Worm (Caenorhabditis elegans): Measurements from ENCODE around the gene ttr-26.

The ttr-26 gene

ce11 chrV:18577458-18578078 is 17.5 kb upstream of the ttr-26 start:
- TF ChIP-seq egl-27 (tag; optimal IDR thresholded peaks at IDR 0.05) = no peak
- peak; percentile 26 for TF ChIP-seq jun-1 (tag; optimal IDR thresholded peaks at IDR 0.05)
- no peak for TF ChIP-seq zag-1 (tag; optimal IDR thresholded peaks at IDR 0.05)
- TF ChIP-seq ceh-9 (tag; optimal IDR thresholded peaks at IDR 0.05) = no peak
- peak; percentile 68 for TF ChIP-seq pha-4 (tag; optimal IDR thresholded peaks at IDR 0.05)
- TF ChIP-seq fkh-10 (GFP tag; optimal IDR thresholded peaks at IDR 0.05) = no peak
- no peak for TF ChIP-seq nhr-77 (tag; optimal IDR thresholded peaks at IDR 0.05)
- no peak for TF ChIP-seq nhr-43 (tag; optimal IDR thresholded peaks at IDR 0.05; ENCODE audit: poor library complexity, severe bottlenecking)
- TF ChIP-seq mdl-1 (tag; optimal IDR thresholded peaks at IDR 0.05) = no peak
- TF ChIP-seq ama-1 (optimal IDR thresholded peaks at IDR 0.05) = peak; percentile 9
- TF ChIP-seq nhr-237 (tag; optimal IDR thresholded peaks at IDR 0.05) = no peak
- TF ChIP-seq tbx-2 (tag; optimal IDR thresholded peaks at IDR 0.05) = no peak
- peak; percentile 96 for TF ChIP-seq pqm-1 (tag; optimal IDR thresholded peaks at IDR 0.05)
- TF ChIP-seq ceh-16 (tag; optimal IDR thresholded peaks at IDR 0.05) = no peak
- peak; percentile 99 for TF ChIP-seq elt-2 (tag; optimal IDR thresholded peaks at IDR 0.05)

- peak; percentile 29 for TF ChIP-seq ama-1 (optimal IDR thresholded peaks at IDR 0.05)
- peak; percentile 50 for TF ChIP-seq lsy-12 (tag; optimal IDR thresholded peaks at IDR 0.05)
- TF ChIP-seq sea-2 (GFP tag; optimal IDR thresholded peaks at IDR 0.05) = no peak
- TF ChIP-seq ztf-4 (tag; optimal IDR thresholded peaks at IDR 0.05) = no peak
- TF ChIP-seq elt-2 (tag; optimal IDR thresholded peaks at IDR 0.05) = peak; percentile 16
These were observed 16.0 kb upstream of the ttr-26 start for ce11 chrV:18576128-18576527.

- no peak for TF ChIP-seq lin-39 (tag; optimal IDR thresholded peaks at IDR 0.05)
- TF ChIP-seq nhr-67 (tag; optimal IDR thresholded peaks at IDR 0.05) = no peak
- peak; percentile 2 for TF ChIP-seq elt-2 (tag; optimal IDR thresholded peaks at IDR 0.05)
- no peak for TF ChIP-seq pha-4 (tag; optimal IDR thresholded peaks at IDR 0.05)
These were observed 15.0 kb upstream of the ttr-26 start for ce11 chrV:18575084-18575483.

- TF ChIP-seq fkh-2 (tag; optimal IDR thresholded peaks at IDR 0.05) = no peak
- no peak for TF ChIP-seq nhr-12 (tag; optimal IDR thresholded peaks at IDR 0.05)
- TF ChIP-seq ceh-16 (tag; optimal IDR thresholded peaks at IDR 0.05) = no peak
- TF ChIP-seq nhr-43 (tag; optimal IDR thresholded peaks at IDR 0.05; ENCODE audit: poor library complexity, severe bottlenecking) = peak; percentile 8
- TF ChIP-seq nhr-25 (tag; optimal IDR thresholded peaks at IDR 0.05) = peak; percentile 17
- peak; percentile 61 for TF ChIP-seq lsy-12 (tag; optimal IDR thresholded peaks at IDR 0.05)
These were observed 13.1 kb upstream of the ttr-26 start for ce11 chrV:18573199-18573598.

- TF ChIP-seq eor-1 (tag; optimal IDR thresholded peaks at IDR 0.05) (no peak), elt-1 (tag; optimal IDR thresholded peaks at IDR 0.05) (no peak), nhr-67 (tag; optimal IDR thresholded peaks at IDR 0.05) (no peak), daf-12 (tag; optimal IDR thresholded peaks at IDR 0.05) (no peak), ceh-16 (tag; optimal IDR thresholded peaks at IDR 0.05) (no peak), nfya-1 (tag; optimal IDR thresholded peaks at IDR 0.05; ENCODE audit: insufficient read depth) (no peak), ceh-82 (tag; optimal IDR thresholded peaks at IDR 0.05) (no peak), elt-2 (tag; optimal IDR thresholded peaks at IDR 0.05) (no peak), ZK546.5 (tag; optimal IDR thresholded peaks at IDR 0.05) (no peak), nhr-25 (tag; optimal IDR thresholded peaks at IDR 0.05) (no peak)
These were observed 11.4 kb upstream of the ttr-26 start, which contains the start of gene Y51A2D.21 for ce11 chrV:18571533-18571932. TSS of gene Y51A2D.21 (plus strand) at chrV:18571833.

- TF ChIP-seq jun-1 (tag; optimal IDR thresholded peaks at IDR 0.05) (no peak), nhr-77 (tag; optimal IDR thresholded peaks at IDR 0.05) (no peak), nhr-25 (tag; optimal IDR thresholded peaks at IDR 0.05) (peak; percentile 96), nhr-23 (tag; optimal IDR thresholded peaks at IDR 0.05) (peak; percentile 28), skn-1 (tag; optimal IDR thresholded peaks at IDR 0.05) (no peak), hmg-11 (tag; optimal IDR thresholded peaks at IDR 0.05) (peak; percentile 36)
These were observed 9.4 kb upstream of the ttr-26 start for ce11 chrV:18569445-18569844.

All from whole organism, L3 larva.